Worm (Caenorhabditis elegans): ENCODE measurements around the gene srh-69.

srh-69 gene

ce11 chrII:12518008-12518407 lies 3.5 kb upstream of the srh-69 start:
- no peak for TF ChIP-seq unc-62 (GFP tag; optimal IDR thresholded peaks at IDR 0.05)

- TF ChIP-seq unc-62 (GFP tag; optimal IDR thresholded peaks at IDR 0.05), result no peak
Observed at ce11 chrII:12516313-12516712, 1.8 kb upstream of the srh-69 start, which contains the start of gene srh-61. Gene srh-61, minus strand, starts transcription at chrII:12516413.

- TF ChIP-seq unc-62 (GFP tag; optimal IDR thresholded peaks at IDR 0.05), result no peak
Observed at ce11 chrII:12511866-12512265, 2.7 kb downstream of the srh-69 start, which contains the start of gene srh-73. Gene srh-73, plus strand, starts transcription at chrII:12512166.

- TF ChIP-seq unc-62 (GFP tag; optimal IDR thresholded peaks at IDR 0.05), result no peak
Observed at ce11 chrII:12508650-12509049, 5.9 kb downstream of the srh-69 start, which contains the start of gene srh-67. Gene srh-67, plus strand, starts transcription at chrII:12508950.

ce11 chrII:12507038-12507437 lies 7.5 kb downstream of the srh-69 start, which contains the start of gene srh-68:
Gene srh-68, plus strand, starts transcription at chrII:12507338.
- no peak for TF ChIP-seq unc-62 (GFP tag; optimal IDR thresholded peaks at IDR 0.05)

- TF ChIP-seq unc-62 (GFP tag; optimal IDR thresholded peaks at IDR 0.05), result no peak
Observed at ce11 chrII:12506511-12506910, 8.0 kb downstream of the srh-69 start.

ce11 chrII:12502784-12503183 lies 11.7 kb downstream of the srh-69 start, which contains the start of gene ador-1:
Gene ador-1, minus strand, starts transcription at chrII:12502884.
- TF ChIP-seq unc-62 (GFP tag; optimal IDR thresholded peaks at IDR 0.05), result no peak

- no peak for TF ChIP-seq unc-62 (GFP tag; optimal IDR thresholded peaks at IDR 0.05)
Observed at ce11 chrII:12499969-12500368, 14.6 kb downstream of the srh-69 start.

- no peak for TF ChIP-seq unc-62 (GFP tag; optimal IDR thresholded peaks at IDR 0.05)
Observed at ce11 chrII:12496981-12497380, 17.5 kb downstream of the srh-69 start, which contains the start of gene T21B4.3. Gene T21B4.3, minus strand, starts transcription at chrII:12497081.

ce11 chrII:12494556-12495131 lies 19.9 kb downstream of the srh-69 start, which contains the start of gene col-85:
Gene col-85, minus strand, starts transcription at chrII:12495095.
- no peak for TF ChIP-seq unc-62 (GFP tag; optimal IDR thresholded peaks at IDR 0.05)

ce11 chrII:12494067-12494477 lies 20.4 kb downstream of the srh-69 start:
- TF ChIP-seq unc-62 (GFP tag; optimal IDR thresholded peaks at IDR 0.05), result no peak

- no peak for TF ChIP-seq unc-62 (GFP tag; optimal IDR thresholded peaks at IDR 0.05)
Observed at ce11 chrII:12491936-12492335, 22.6 kb downstream of the srh-69 start, which contains the start of gene srz-6. Gene srz-6, plus strand, starts transcription at chrII:12492236.

- no peak for TF ChIP-seq unc-62 (GFP tag; optimal IDR thresholded peaks at IDR 0.05)
Observed at ce11 chrII:12489903-12490302, 24.6 kb downstream of the srh-69 start, which contains the start of gene T21B4.15. Gene T21B4.15, plus strand, starts transcription at chrII:12490203.

- TF ChIP-seq unc-62 (GFP tag; optimal IDR thresholded peaks at IDR 0.05), result no peak
Observed at ce11 chrII:12488810-12489209, 25.7 kb downstream of the srh-69 start.

ce11 chrII:12485060-12485459 lies 29.5 kb downstream of the srh-69 start, which contains the start of gene F15A4.10:
Gene F15A4.10, minus strand, starts transcription at chrII:12485160.
- TF ChIP-seq unc-62 (GFP tag; optimal IDR thresholded peaks at IDR 0.05), result no peak

- TF ChIP-seq unc-62 (GFP tag; optimal IDR thresholded peaks at IDR 0.05), result no peak
Observed at ce11 chrII:12482622-12483021, 31.9 kb downstream of the srh-69 start, which contains the start of gene fbxb-102. Gene fbxb-102, plus strand, starts transcription at chrII:12482922.

ce11 chrII:12481645-12482044 lies 32.9 kb downstream of the srh-69 start:
- no peak for TF ChIP-seq unc-62 (GFP tag; optimal IDR thresholded peaks at IDR 0.05)

Measured in whole organism, dauer.